Worm (Caenorhabditis elegans) whole organism, L4 larva: ENCODE measurements around the gene clec-239.

Source experiments
- F10B5.3 ChIP-seq: sonication (generic microtip); optimal IDR thresholded peaks from 2 replicates; lab custom pipeline; 2016; ENCODE audit warnings: mild to moderate bottlenecking, missing genetic modification characterization, missing compliant biosample characterization
- ceh-82 ChIP-seq: sonication (generic microtip); optimal IDR thresholded peaks from 2 replicates; lab custom pipeline; 2017; ENCODE audit warnings: missing biosample characterization, missing genetic modification characterization
- daf-12 ChIP-seq: fragments of 150-350 bp; optimal IDR thresholded peaks from 2 replicates; lab custom pipeline; 2014; ENCODE audit warnings: missing biosample characterization, missing genetic modification reagents, missing genetic modification characterization
- daf-8 ChIP-seq: fragments of 200-800 bp; sonication (Bioruptor generic); IDR thresholded peaks from 2 replicates; pipeline ENCODE4 v1.3.6; 2022; ENCODE audit warnings: missing genetic modification characterization, missing compliant biosample characterization
- dmd-8 ChIP-seq: fragments of 200-800 bp; sonication (Bioruptor generic); IDR thresholded peaks from 2 replicates; pipeline ENCODE4 v1.3.6; 2022; ENCODE audit warnings: missing genetic modification characterization, missing compliant biosample characterization
- fkh-10 ChIP-seq: fragments of 150-350 bp; optimal IDR thresholded peaks from 2 replicates; lab custom pipeline; 2014; ENCODE audit warnings: missing biosample characterization, missing genetic modification reagents, missing genetic modification characterization
- hif-1 ChIP-seq, 2 experiments: sonication (generic microtip); optimal IDR thresholded peaks; 2 replicates each; lab custom pipeline; 2016 to 2017; ENCODE audit warnings: missing compliant biosample characterization in 2 of 2, missing genetic modification characterization in 2 of 2, missing genetic modification reagents in 2 of 2, missing genotype in 2 of 2, mild to moderate bottlenecking in 1 of 2
- hlh-11 ChIP-seq: fragments of 200-800 bp; sonication (Bioruptor generic); optimal IDR thresholded peaks from 2 replicates; lab custom pipeline; 2018; ENCODE audit warnings: mild to moderate bottlenecking, missing genetic modification characterization, missing compliant biosample characterization
- hmg-1.1 ChIP-seq: fragments of 200-800 bp; sonication (Bioruptor generic); IDR thresholded peaks from 2 replicates; pipeline ENCODE4 v1.3.6; 2022; ENCODE audit warnings: missing genetic modification reagents, missing genetic modification characterization, missing compliant biosample characterization
- jun-1 ChIP-seq: fragments of 150-350 bp; optimal IDR thresholded peaks from 2 replicates; lab custom pipeline; 2014; ENCODE audit warnings: missing biosample characterization, missing genetic modification reagents, missing genetic modification characterization
- lim-7 ChIP-seq: fragments of 200-800 bp; sonication (Bioruptor generic); IDR thresholded peaks from 2 replicates; pipeline ENCODE4 v1.3.6; 2022; ENCODE audit warnings: missing genetic modification characterization, missing compliant biosample characterization
- lin-15B ChIP-seq: fragments of 150-350 bp; sonication (generic microtip); optimal IDR thresholded peaks from 3 replicates; lab custom pipeline; 2014; ENCODE audit warnings: missing biosample characterization, missing genetic modification characterization
- lin-38 ChIP-seq: fragments of 200-800 bp; sonication (Bioruptor generic); IDR thresholded peaks from 2 replicates; pipeline ENCODE4 v1.3.6; 2022; ENCODE audit warnings: missing genetic modification reagents, missing genetic modification characterization, missing compliant biosample characterization
- mdl-1 ChIP-seq, 2 experiments: fragments of 150-350 bp in 1 of 2; sonication (generic microtip) in 1 of 2; optimal IDR thresholded peaks; 2 replicates each; lab custom pipeline; 2014 to 2017; ENCODE audit warnings: missing biosample characterization in 2 of 2, missing genetic modification characterization in 2 of 2
- mdt-29 ChIP-seq: fragments of 200-800 bp; sonication (Bioruptor generic); IDR thresholded peaks from 2 replicates; pipeline ENCODE4 v1.3.6; 2022; ENCODE audit warnings: missing genetic modification reagents, missing genetic modification characterization, missing compliant biosample characterization
- mes-2 ChIP-seq: sonication (generic microtip); optimal IDR thresholded peaks from 2 replicates; lab custom pipeline; 2016; ENCODE audit warnings: missing genotype, mild to moderate bottlenecking, missing genetic modification characterization, missing compliant biosample characterization; ENCODE audit not compliant: poor library complexity, severe bottlenecking
- mxl-2 ChIP-seq: fragments of 200-800 bp; sonication (Bioruptor generic); conservative IDR thresholded peaks from 2 replicates; pipeline ENCODE4 v1.3.6; 2022; ENCODE audit warnings: missing genetic modification reagents, missing genetic modification characterization, missing compliant biosample characterization
- mxl-3 ChIP-seq: fragments of 200-800 bp; sonication (Bioruptor generic); optimal IDR thresholded peaks from 2 replicates; lab custom pipeline; 2018; ENCODE audit warnings: mild to moderate bottlenecking, missing genetic modification characterization, missing compliant biosample characterization
- nhr-10 ChIP-seq: fragments of 150-350 bp; optimal IDR thresholded peaks from 2 replicates; lab custom pipeline; 2014; ENCODE audit warnings: missing biosample characterization, missing genetic modification characterization
- nhr-111 ChIP-seq: fragments of 200-800 bp; sonication (Bioruptor generic); optimal IDR thresholded peaks from 2 replicates; lab custom pipeline; 2018; ENCODE audit warnings: mild to moderate bottlenecking, missing genetic modification characterization, missing compliant biosample characterization
- nhr-25 ChIP-seq: sonication (generic microtip); optimal IDR thresholded peaks from 2 replicates; lab custom pipeline; 2017; ENCODE audit warnings: missing genetic modification characterization, mild to moderate bottlenecking, missing compliant biosample characterization, antibody characterized with exemption, moderate library complexity, borderline replicate concordance; ENCODE audit not compliant: insufficient read depth
- nhr-28 ChIP-seq: fragments of 150-350 bp; optimal IDR thresholded peaks from 2 replicates; lab custom pipeline; 2014; ENCODE audit warnings: missing biosample characterization, missing genetic modification characterization
- nhr-42 ChIP-seq: fragments of 200-800 bp; sonication (Bioruptor generic); IDR thresholded peaks from 2 replicates; pipeline ENCODE4 v1.3.6; 2022; ENCODE audit warnings: missing genetic modification characterization, missing compliant biosample characterization
- nhr-6 ChIP-seq: fragments of 150-350 bp; optimal IDR thresholded peaks from 2 replicates; lab custom pipeline; 2014; ENCODE audit warnings: missing biosample characterization, missing genetic modification characterization
- php-3 ChIP-seq: fragments of 200-800 bp; sonication (Bioruptor generic); IDR thresholded peaks from 2 replicates; pipeline ENCODE4 v1.3.6; 2022; ENCODE audit warnings: missing genetic modification reagents, missing genetic modification characterization, missing compliant biosample characterization
- pqm-1 ChIP-seq: sonication (generic microtip); optimal IDR thresholded peaks from 2 replicates; lab custom pipeline; 2017; ENCODE audit warnings: missing biosample characterization, missing genetic modification characterization
- saeg-2 ChIP-seq: fragments of 200-800 bp; sonication (Bioruptor generic); IDR thresholded peaks from 2 replicates; pipeline ENCODE4 v1.3.6; 2022; ENCODE audit warnings: missing genetic modification reagents, missing genetic modification characterization, missing compliant biosample characterization
- sdz-12 ChIP-seq: fragments of 200-800 bp; sonication (Bioruptor generic); optimal IDR thresholded peaks from 2 replicates; lab custom pipeline; 2018; ENCODE audit warnings: mild to moderate bottlenecking, missing genetic modification characterization, missing compliant biosample characterization
- set-16 ChIP-seq: fragments of 200-800 bp; sonication (Bioruptor generic); IDR thresholded peaks from 2 replicates; pipeline ENCODE4 v1.3.6; 2022; ENCODE audit warnings: missing genetic modification reagents, missing genetic modification characterization, missing compliant biosample characterization
- snpc-1.2 ChIP-seq: fragments of 200-800 bp; sonication (Bioruptor generic); IDR thresholded peaks from 2 replicates; pipeline ENCODE4 v1.3.6; 2022; ENCODE audit warnings: missing genetic modification reagents, missing genetic modification characterization, missing compliant biosample characterization
- tag-97 ChIP-seq: fragments of 200-800 bp; sonication (Bioruptor generic); IDR thresholded peaks from 2 replicates; pipeline ENCODE4 v1.3.6; 2022; ENCODE audit warnings: missing genetic modification characterization, missing compliant biosample characterization
- unc-62 ChIP-seq, 3 experiments: fragments of 150-350 bp in 1 of 3; sonication (generic microtip); optimal IDR thresholded peaks in 2 of 3; peaks in 1 of 3; 1 replicate in 1 of 3; 2 replicates in 2 of 3; lab custom pipeline; 2014 to 2017; ENCODE audit warnings: missing biosample characterization in 3 of 3, missing genetic modification characterization in 3 of 3, missing genetic modification reagents in 3 of 3, missing genotype in 1 of 3
- zip-11 ChIP-seq: fragments of 200-800 bp; sonication (Bioruptor generic); IDR thresholded peaks from 2 replicates; pipeline ENCODE4 v1.3.6; 2022; ENCODE audit warnings: missing genetic modification characterization, missing compliant biosample characterization

clec-239 gene

ce11 chrV:17000204-17000603 lies 43.9 kb downstream of the clec-239 start, which contains the start of gene str-217:
Gene str-217, minus strand, starts transcription at chrV:17000304.
- TF ChIP-seq mes-2 (tag; lab: Kevin White, UChicago) (no peak), mdt-29 (GFP tag; lab: Robert Waterston, UW) (no peak), nhr-28 (tag; lab: Kevin White, UChicago) (no peak)

- peak in 1 of 2 experiments; percentile 92 for TF ChIP-seq unc-62 (GFP tag; optimal IDR thresholded peaks at IDR 0.05 in 1 of 2; lab: Kevin White, UChicago)
- TF ChIP-seq unc-62 (tag; optimal IDR thresholded peaks at IDR 0.05; lab: Kevin White, UChicago) = no peak
- TF ChIP-seq nhr-42 (GFP tag; lab: Robert Waterston, UW) = no peak
These were observed 44.3 kb downstream of the clec-239 start for ce11 chrV:17000635-17001034.

ce11 chrV:17001167-17001566 lies 44.8 kb downstream of the clec-239 start, which contains the start of gene sri-9:
Gene sri-9, plus strand, starts transcription at chrV:17001467.
- no peak for TF ChIP-seq hif-1 (tag; optimal IDR thresholded peaks at IDR 0.05; lab: Kevin White, UChicago)
- TF ChIP-seq tag-97 = no peak
- TF ChIP-seq mdl-1 (tag; optimal IDR thresholded peaks at IDR 0.05; lab: Kevin White, UChicago) = no peak
- TF ChIP-seq F10B5.3 (tag; lab: Kevin White, UChicago) = no peak
- no peak for TF ChIP-seq nhr-25 (tag; lab: Kevin White, UChicago)
- no peak for TF ChIP-seq hlh-11 (tag; lab: Kevin White, UChicago)
- TF ChIP-seq daf-12 (tag; lab: Kevin White, UChicago) = no peak
- no peak for TF ChIP-seq sdz-12 (GFP tag; lab: Kevin White, UChicago)
- TF ChIP-seq nhr-6 (tag; lab: Kevin White, UChicago) = no peak
- no peak for TF ChIP-seq pqm-1
- no peak for TF ChIP-seq mxl-3 (GFP tag; lab: Kevin White, UChicago)
- TF ChIP-seq lim-7 (GFP tag; lab: Robert Waterston, UW) = no peak
- no peak for TF ChIP-seq mxl-2 (GFP tag; lab: Robert Waterston, UW)
- TF ChIP-seq dmd-8 (GFP tag; lab: Robert Waterston, UW) = no peak
- no peak for TF ChIP-seq nhr-111
- no peak for TF ChIP-seq saeg-2
- TF ChIP-seq lin-38 (GFP tag; lab: Robert Waterston, UW) = no peak
- no peak for TF ChIP-seq nhr-10 (tag; lab: Kevin White, UChicago)

DNA sequence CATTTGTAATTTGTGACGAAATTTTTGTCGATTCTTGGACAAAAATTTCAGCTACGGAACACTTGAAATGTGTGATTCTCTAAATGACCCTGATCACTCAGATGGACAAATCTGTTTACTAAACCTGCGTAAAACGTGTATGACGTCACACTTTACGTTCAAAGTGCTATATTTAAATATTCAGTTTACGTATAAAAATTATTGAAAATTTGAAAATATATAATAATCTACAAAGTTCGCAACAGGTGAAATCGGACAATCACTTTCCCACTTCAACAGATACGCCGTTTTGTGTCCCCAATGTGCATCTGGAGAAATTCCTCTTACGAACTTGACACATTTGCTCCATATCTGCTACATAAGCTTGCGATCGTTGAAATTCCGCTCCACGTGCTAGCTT lies 48.9 kb downstream of the clec-239 start, which contains the start of gene srh-131:
srh-131 (plus strand) TSS at position 301 of the 400 bp plus-strand sequence.
- TF ChIP-seq daf-8 (GFP tag; lab: Robert Waterston, UW) (no peak), fkh-10 (no peak), hlh-11 (tag; lab: Kevin White, UChicago) (no peak), set-16 (GFP tag; lab: Robert Waterston, UW) (no peak), nhr-28 (tag; lab: Kevin White, UChicago) (no peak), hmg-1.1 (GFP tag; lab: Robert Waterston, UW) (no peak), zip-11 (GFP tag; lab: Robert Waterston, UW) (no peak), jun-1 (no peak), snpc-1.2 (GFP tag; lab: Robert Waterston, UW) (no peak), ceh-82 (tag; lab: Kevin White, UChicago) (no peak), lin-15B (no peak), php-3 (no peak)
- TF ChIP-seq, all 104 proteins: peak for 0
